Fruit fly (Drosophila melanogaster) whole organism, embryonic: ENCODE results near the gene CG9117.

Experiments used
- CG10147 ChIP-seq: fragments of 200-800 bp; sonication (Bioruptor generic); optimal IDR thresholded peaks from 2 replicates; lab custom pipeline; 2019; ENCODE audit warnings: missing biosample characterization, mild to moderate bottlenecking, missing genetic modification characterization, moderate library complexity
- CG11504 ChIP-seq: fragments of 200-800 bp; sonication (Bioruptor generic); optimal IDR thresholded peaks from 3 replicates; lab custom pipeline; 2019; ENCODE audit warnings: missing biosample characterization, mild to moderate bottlenecking, missing genetic modification characterization, moderate library complexity
- CG11695 ChIP-seq: fragments of 200-800 bp; sonication (Bioruptor generic); IDR thresholded peaks from 3 replicates; pipeline ENCODE4 v1.3.6; 2022; ENCODE audit warnings: missing biosample characterization, missing genetic modification characterization
- CG12155 ChIP-seq: fragments of 200-800 bp; sonication (Bioruptor generic); optimal IDR thresholded peaks from 3 replicates; lab custom pipeline; 2016; ENCODE audit warnings: missing biosample characterization, missing genetic modification characterization
- CG13775 ChIP-seq: fragments of 200-800 bp; sonication (Bioruptor generic); optimal IDR thresholded peaks from 3 replicates; lab custom pipeline; 2017; ENCODE audit warnings: missing biosample characterization, mild to moderate bottlenecking, missing genetic modification characterization
- CG14441 ChIP-seq: fragments of 200-800 bp; sonication (Bioruptor generic); IDR thresholded peaks from 2 replicates; pipeline ENCODE4 v1.3.6; 2022; ENCODE audit warnings: missing biosample characterization, missing genetic modification characterization
- CG14965 ChIP-seq: fragments of 200-800 bp; sonication (Bioruptor generic); optimal IDR thresholded peaks from 2 replicates; lab custom pipeline; 2016; ENCODE audit warnings: missing biosample characterization, missing genetic modification characterization, borderline replicate concordance
- CG15073 ChIP-seq: fragments of 200-800 bp; sonication (Bioruptor generic); optimal IDR thresholded peaks from 2 replicates; lab custom pipeline; 2016; ENCODE audit warnings: missing biosample characterization, missing genetic modification characterization
- CG1603 ChIP-seq: fragments of 200-800 bp; sonication (Bioruptor generic); optimal IDR thresholded peaks from 2 replicates; lab custom pipeline; 2019; ENCODE audit warnings: missing biosample characterization, mild to moderate bottlenecking, missing genetic modification characterization, moderate library complexity
- CG16813 ChIP-seq: fragments of 200-800 bp; sonication (Bioruptor generic); IDR thresholded peaks from 3 replicates; pipeline ENCODE4 v1.3.6; 2022; ENCODE audit warnings: missing biosample characterization, missing genetic modification characterization; ENCODE audit not compliant: partially characterized antibody
- CG17359 ChIP-seq: fragments of 200-800 bp; sonication (Bioruptor generic); optimal IDR thresholded peaks from 3 replicates; lab custom pipeline; 2018; ENCODE audit warnings: missing biosample characterization, mild to moderate bottlenecking, missing genetic modification characterization, moderate library complexity
- CG18599 ChIP-seq: fragments of 200-800 bp; sonication (Bioruptor generic); optimal IDR thresholded peaks from 3 replicates; lab custom pipeline; 2017; ENCODE audit warnings: missing biosample characterization, missing genetic modification characterization, mild to moderate bottlenecking, moderate library complexity, missing genetic modification reagents
- CG18764 ChIP-seq: fragments of 200-800 bp; sonication (Bioruptor generic); optimal IDR thresholded peaks from 3 replicates; lab custom pipeline; 2016; ENCODE audit warnings: missing biosample characterization, missing genetic modification characterization
- CG2199 ChIP-seq: fragments of 200-800 bp; sonication (Bioruptor generic); IDR thresholded peaks from 3 replicates; pipeline ENCODE4 v1.3.6; 2022; ENCODE audit warnings: missing biosample characterization, missing genetic modification characterization
- CG31441 ChIP-seq: fragments of 200-800 bp; sonication (Bioruptor generic); IDR thresholded peaks from 2 replicates; pipeline ENCODE4 v1.3.6; 2022; ENCODE audit warnings: missing biosample characterization, missing genetic modification characterization
- CG32532 ChIP-seq: fragments of 200-800 bp; sonication (Bioruptor generic); IDR thresholded peaks from 2 replicates; pipeline ENCODE4 v1.3.6; 2022; ENCODE audit warnings: missing biosample characterization, missing genetic modification characterization
- CG3726 ChIP-seq: fragments of 200-800 bp; sonication (Bioruptor generic); IDR thresholded peaks from 3 replicates; pipeline ENCODE4, ENCODE4 v1.3.6; 2022; ENCODE audit warnings: missing biosample characterization, missing genetic modification characterization
- CG3847 ChIP-seq: fragments of 200-800 bp; sonication (Bioruptor generic); IDR thresholded peaks from 2 replicates; pipeline ENCODE4 v1.3.6; 2022; ENCODE audit warnings: missing biosample characterization, missing genetic modification characterization
- CG4730 ChIP-seq: fragments of 200-800 bp; sonication (Bioruptor generic); IDR thresholded peaks from 2 replicates; pipeline ENCODE4 v1.3.6; 2022; ENCODE audit warnings: missing biosample characterization, missing genetic modification characterization
- CG7556 ChIP-seq: fragments of 200-800 bp; sonication (Bioruptor generic); optimal IDR thresholded peaks from 2 replicates; lab custom pipeline; 2017; ENCODE audit warnings: missing biosample characterization, mild to moderate bottlenecking, missing genetic modification characterization
- CTCF ChIP-seq: fragments of 200-800 bp; sonication (Bioruptor generic); optimal IDR thresholded peaks from 2 replicates; lab custom pipeline; 2017; ENCODE audit warnings: missing biosample characterization, mild to moderate bottlenecking, missing genetic modification characterization, moderate library complexity
- Dbx ChIP-seq: fragments of 200-800 bp; sonication (Bioruptor generic); IDR thresholded peaks from 3 replicates; pipeline ENCODE4 v1.3.6; 2022; ENCODE audit warnings: missing biosample characterization, missing genetic modification characterization
- Ets65A ChIP-seq: fragments of 200-800 bp; sonication (Bioruptor generic); peaks from one replicate; lab custom pipeline; 2016; ENCODE audit warnings: missing biosample characterization, missing genetic modification characterization
- HLH4C ChIP-seq: fragments of 200-800 bp; sonication (Bioruptor generic); IDR thresholded peaks from 3 replicates; pipeline ENCODE4 v1.3.6; 2022; ENCODE audit warnings: missing biosample characterization, missing genetic modification characterization; ENCODE audit not compliant: partially characterized antibody
- Nf-YC ChIP-seq: fragments of 200-800 bp; optimal IDR thresholded peaks from 3 replicates; lab custom pipeline; 2019; ENCODE audit warnings: missing biosample characterization, mild to moderate bottlenecking, missing genetic modification characterization, moderate library complexity
- Side ChIP-seq: fragments of 200-800 bp; sonication (Bioruptor generic); optimal IDR thresholded peaks from 2 replicates; lab custom pipeline; 2016; ENCODE audit warnings: missing biosample characterization, missing genetic modification characterization
- Sox102F ChIP-seq: fragments of 200-800 bp; sonication (Bioruptor generic); optimal IDR thresholded peaks from 2 replicates; lab custom pipeline; 2018; ENCODE audit warnings: missing biosample characterization, mild to moderate bottlenecking, missing genetic modification characterization, moderate library complexity
- Stat92E ChIP-seq, 3 experiments: fragments of >200 bp in 2 of 3; fragments of 200-800 bp in 1 of 3; sonication (Bioruptor generic) in 1 of 3; optimal IDR thresholded peaks; 2 replicates each; lab custom pipeline; 2017 to 2019; ENCODE audit warnings: missing biosample characterization in 3 of 3, missing genetic modification characterization in 3 of 3, mild to moderate bottlenecking in 1 of 3, moderate library complexity in 1 of 3
- bab2 ChIP-seq: fragments of 200-800 bp; sonication (Bioruptor generic); optimal IDR thresholded peaks from 2 replicates; lab custom pipeline; 2016; ENCODE audit warnings: missing biosample characterization, missing genetic modification characterization
- cas ChIP-seq: fragments of 200-800 bp; sonication (Bioruptor generic); IDR thresholded peaks from 2 replicates; pipeline ENCODE4 v1.3.6; 2022; ENCODE audit warnings: missing biosample characterization, missing genetic modification characterization
- chif ChIP-seq, 2 experiments: fragments of 200-800 bp; sonication (Bioruptor generic); optimal IDR thresholded peaks; 3 replicates each; lab custom pipeline; 2016; ENCODE audit warnings: missing biosample characterization in 2 of 2, missing genetic modification characterization in 2 of 2
- chm ChIP-seq: fragments of 200-800 bp; sonication (Bioruptor generic); IDR thresholded peaks from 2 replicates; pipeline ENCODE4 v1.3.6; 2022; ENCODE audit warnings: missing biosample characterization, missing genetic modification characterization
- chn ChIP-seq: fragments of 200-800 bp; sonication (Bioruptor generic); optimal IDR thresholded peaks from 2 replicates; lab custom pipeline; 2016; ENCODE audit warnings: missing biosample characterization, missing genetic modification characterization
- dan ChIP-seq: fragments of 200-800 bp; sonication (Bioruptor generic); IDR thresholded peaks from 2 replicates; pipeline ENCODE4 v1.3.6; 2022; ENCODE audit warnings: missing biosample characterization, missing genetic modification characterization
- danr ChIP-seq: fragments of 200-800 bp; sonication (Bioruptor generic); IDR thresholded peaks from 2 replicates; pipeline ENCODE4 v1.3.6; 2022; ENCODE audit warnings: missing biosample characterization, missing genetic modification characterization
- dmrt99B ChIP-seq: fragments of 200-800 bp; sonication (Bioruptor generic); optimal IDR thresholded peaks from 2 replicates; lab custom pipeline; 2018; ENCODE audit warnings: missing biosample characterization, mild to moderate bottlenecking, missing genetic modification characterization, moderate library complexity
- fu2 ChIP-seq: fragments of 200-800 bp; sonication (Bioruptor generic); optimal IDR thresholded peaks from 2 replicates; lab custom pipeline; 2016; ENCODE audit warnings: missing biosample characterization, missing genetic modification characterization
- grau ChIP-seq: fragments of 200-800 bp; optimal IDR thresholded peaks from 3 replicates; lab custom pipeline; 2019; ENCODE audit warnings: missing biosample characterization, mild to moderate bottlenecking, missing genetic modification characterization, moderate library complexity
- mld ChIP-seq: fragments of 200-800 bp; sonication (Bioruptor generic); IDR thresholded peaks from 3 replicates; pipeline ENCODE4 v1.3.6; 2022; ENCODE audit warnings: missing biosample characterization, missing genetic modification characterization; ENCODE audit not compliant: partially characterized antibody
- nerfin-2 ChIP-seq: fragments of 200-800 bp; sonication (Bioruptor generic); IDR thresholded peaks from 2 replicates; pipeline ENCODE4 v1.3.6; 2022; ENCODE audit warnings: missing biosample characterization, missing genetic modification characterization; ENCODE audit not compliant: partially characterized antibody
- p53 ChIP-seq: fragments of 200-800 bp; sonication (Bioruptor generic); optimal IDR thresholded peaks from 2 replicates; lab custom pipeline; 2016; ENCODE audit warnings: missing biosample characterization, missing genetic modification characterization
- peb ChIP-seq: fragments of 200-800 bp; sonication (Bioruptor generic); IDR thresholded peaks from 2 replicates; pipeline ENCODE4 v1.3.6; 2022; ENCODE audit warnings: missing biosample characterization, missing genetic modification characterization
- pfk ChIP-seq: fragments of 200-800 bp; sonication (Bioruptor generic); optimal IDR thresholded peaks from 2 replicates; lab custom pipeline; 2018; ENCODE audit warnings: missing biosample characterization, mild to moderate bottlenecking, missing genetic modification characterization, moderate library complexity
- prd ChIP-seq, 3 experiments: fragments of >200 bp in 2 of 3; fragments of 200-800 bp in 1 of 3; sonication (Bioruptor generic) in 1 of 3; optimal IDR thresholded peaks in 2 of 3; IDR thresholded peaks in 1 of 3; 2 replicates in 2 of 3; 3 replicates in 1 of 3; pipeline versions ENCODE4 v1.3.6 to Lab custom; 2017 to 2022; ENCODE audit warnings: missing biosample characterization in 1 of 3, missing genetic modification characterization in 1 of 3
- row ChIP-seq: fragments of 200-800 bp; sonication (Bioruptor generic); IDR thresholded peaks from 3 replicates; pipeline ENCODE4 v1.3.6; 2022; ENCODE audit warnings: missing biosample characterization, missing genetic modification characterization
- run ChIP-seq: fragments of 200-800 bp; sonication (Bioruptor generic); optimal IDR thresholded peaks from 3 replicates; lab custom pipeline; 2018; ENCODE audit warnings: missing biosample characterization, mild to moderate bottlenecking, missing genetic modification characterization
- sisA ChIP-seq: fragments of 200-800 bp; sonication (Bioruptor generic); IDR thresholded peaks from 2 replicates; pipeline ENCODE4 v1.3.6; 2022; ENCODE audit warnings: missing biosample characterization, missing genetic modification characterization
- unc-4 ChIP-seq: fragments of 200-800 bp; sonication (Bioruptor generic); IDR thresholded peaks from 2 replicates; pipeline ENCODE4 v1.3.6; 2022; ENCODE audit warnings: missing biosample characterization, missing genetic modification characterization; ENCODE audit not compliant: partially characterized antibody
- vfl ChIP-seq: fragments of 200-800 bp; sonication (Bioruptor generic); optimal IDR thresholded peaks from 2 replicates; lab custom pipeline; 2016; ENCODE audit warnings: missing biosample characterization, missing genetic modification characterization
- vvl ChIP-seq: fragments of 200-800 bp; sonication (Bioruptor generic); IDR thresholded peaks from 2 replicates; pipeline ENCODE4 v1.3.6; 2022; ENCODE audit warnings: missing biosample characterization, missing genetic modification characterization

The CG9117 gene

dm6 chr2L:6047528-6048160, 9.9 kb upstream of the CG9117 start, which contains the start of gene IPIP (continued):
- TF ChIP-seq CG11695 (GFP tag; lab: Robert Waterston, UW) (no peak), CTCF (peak; percentile 13), CG1603 (tag; lab: Kevin White, UChicago) (peak; percentile 66), CG11504 (no peak), CG4730 (no peak), bab2 (no peak), vvl (GFP tag; lab: Robert Waterston, UW) (peak; percentile 67), Sox102F (GFP tag; lab: Kevin White, UChicago) (no peak), CG18599 (peak; percentile 15), CG18764 (no peak), pfk (no peak), Nf-YC (tag; lab: Kevin White, UChicago) (peak; percentile 27), row (GFP tag; lab: Robert Waterston, UW) (peak; percentile 48; the same call in 2 of the 3 replicates), run (tag; lab: Kevin White, UChicago) (no peak), fu2 (GFP tag; lab: Kevin White, UChicago) (no peak), danr (GFP tag; lab: Robert Waterston, UW) (no peak), mld (GFP tag; lab: Robert Waterston, UW) (peak; percentile 75), vfl (GFP tag; lab: Kevin White, UChicago) (no peak), Dbx (peak; percentile 52; the same call in 2 of the 3 replicates), sisA (0 out of 2 replicates have a peak, but pooled peaks have one; percentile 4), CG15073 (GFP tag; lab: Kevin White, UChicago) (no peak), Side (no peak), CG16813 (GFP tag; lab: Robert Waterston, UW) (peak; percentile 87), CG13775 (GFP tag; lab: Kevin White, UChicago) (no peak), grau (peak; percentile 2), CG7556 (GFP tag; lab: Kevin White, UChicago) (no peak), CG3847 (GFP tag; lab: Robert Waterston, UW) (peak; percentile 70), CG10147 (no peak), nerfin-2 (GFP tag; lab: Robert Waterston, UW) (peak; percentile 63), CG3726 (GFP tag; lab: Robert Waterston, UW) (no peak), unc-4 (GFP tag; lab: Robert Waterston, UW) (peak; percentile 81), CG17359 (tag; lab: Kevin White, UChicago) (no peak), dan (no peak), CG32532 (peak; percentile 67), chif (GFP tag; optimal IDR thresholded peaks at IDR 0.05; lab: Kevin White, UChicago) (peak in 1 of 2 experiments; percentile 24), CG14441 (GFP tag; lab: Robert Waterston, UW) (peak; percentile 26; the same call in 1 of the 2 replicates), prd (optimal IDR thresholded peaks at IDR 0.05; lab: Kevin White, UChicago) (no peak), prd (GFP tag; IDR thresholded peaks at IDR 0.05; lab: Robert Waterston, UW) (peak; percentile 44; the same call in 1 of the 3 replicates), CG2199 (GFP tag; lab: Robert Waterston, UW) (peak; percentile 56; the same call in 1 of the 3 replicates), cas (no peak), peb (GFP tag; lab: Robert Waterston, UW) (no peak), Stat92E (GFP tag; optimal IDR thresholded peaks at IDR 0.05; lab: Kevin White, UChicago) (no peak), dmrt99B (tag; lab: Kevin White, UChicago) (no peak), CG14965 (GFP tag; lab: Kevin White, UChicago) (no peak), CG31441 (no peak), CG12155 (GFP tag; lab: Kevin White, UChicago) (peak; percentile 53), p53 (GFP tag; lab: Kevin White, UChicago) (no peak), chn (GFP tag; lab: Kevin White, UChicago) (peak; percentile 62), Ets65A (peak; percentile 95), chm (peak; percentile 58), HLH4C (GFP tag; lab: Robert Waterston, UW) (peak; percentile 74)
